Fruit fly (Drosophila melanogaster): ENCODE results near the gene CG6428.

The CG6428 gene

DNA sequence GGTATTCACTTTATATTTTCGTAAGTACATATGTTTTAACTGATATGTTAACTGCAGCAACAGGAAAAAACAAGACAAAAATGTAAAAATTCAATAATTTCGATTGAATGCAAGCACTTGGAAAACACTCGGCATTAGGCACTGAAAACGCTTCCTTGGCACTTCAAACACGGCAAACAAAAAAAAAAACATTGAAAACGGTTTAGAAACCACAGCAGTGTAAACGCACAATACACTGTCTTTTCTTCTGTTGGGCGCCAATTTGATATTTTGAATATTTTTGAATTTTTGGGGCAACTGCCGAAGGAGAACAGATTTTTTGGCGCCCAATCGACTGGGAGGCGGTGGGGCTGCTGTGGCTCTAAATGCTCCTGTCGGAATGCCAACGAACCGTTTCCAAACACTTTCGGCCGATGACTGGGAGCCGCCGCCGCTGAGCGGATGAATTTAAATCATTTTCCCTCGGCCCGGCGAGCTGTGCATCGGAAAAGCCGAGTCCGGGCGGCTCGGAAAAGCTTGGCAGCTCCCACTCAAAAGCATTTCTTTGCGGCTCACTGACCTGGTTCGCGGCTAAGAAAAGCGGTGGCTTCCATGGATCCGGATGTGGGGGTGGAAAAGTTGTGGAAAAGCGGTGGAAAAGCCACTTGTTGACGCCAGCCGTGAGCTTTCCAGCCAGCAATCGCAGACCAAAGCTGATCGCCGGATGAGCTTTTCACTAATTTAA lies 37.8 kb downstream of the CG6428 start, which contains the start of gene CG42541:
CG42541 (minus strand) TSS at position 51 of the 724 bp plus-strand sequence.
- TF ChIP-seq CG12104 (GFP tag; optimal IDR thresholded peaks at IDR 0.05) (no peak), CG9876 (GFP tag; optimal IDR thresholded peaks at IDR 0.05) (no peak), Dek (tag; optimal IDR thresholded peaks at IDR 0.05) (no peak), CG2129 (GFP tag; IDR thresholded peaks at IDR 0.05; ENCODE audit: partially characterized antibody) (no peak), abd-A (tag; optimal IDR thresholded peaks at IDR 0.05) (no peak), Deaf1 (tag; optimal IDR thresholded peaks at IDR 0.05) (peak; percentile 97), Sox102F (GFP tag; optimal IDR thresholded peaks at IDR 0.05) (no peak), chinmo (GFP tag; IDR thresholded peaks at IDR 0.05; ENCODE audit: partially characterized antibody) (no peak), CG15514 (GFP tag; optimal IDR thresholded peaks at IDR 0.05) (peak; percentile 63), Dp (GFP tag; optimal IDR thresholded peaks at IDR 0.05) (peak; percentile 1), scrt (GFP tag; optimal IDR thresholded peaks at IDR 0.05) (peak; percentile 97), pzg (GFP tag; optimal IDR thresholded peaks at IDR 0.05) (peak; percentile 18), CG34422 (GFP tag; IDR thresholded peaks at IDR 0.05) (0 out of 3 replicates have a peak, but pooled peaks have one; percentile 7), Med (GFP tag) (peak; percentile 68), CG13894 (tag; optimal IDR thresholded peaks at IDR 0.05) (peak; percentile 13), disco-r (GFP tag; optimal IDR thresholded peaks at IDR 0.05) (no peak), dimm (GFP tag; IDR thresholded peaks at IDR 0.05) (no peak), unc-4 (GFP tag; IDR thresholded peaks at IDR 0.05; ENCODE audit: partially characterized antibody) (0 out of 2 replicates have a peak, but pooled peaks have one; percentile 23), CG18011 (GFP tag; optimal IDR thresholded peaks at IDR 0.05) (peak; percentile 56), seq (GFP tag; IDR thresholded peaks at IDR 0.05) (peak; percentile 25; the same call in 1 of the 2 replicates)

DNA sequence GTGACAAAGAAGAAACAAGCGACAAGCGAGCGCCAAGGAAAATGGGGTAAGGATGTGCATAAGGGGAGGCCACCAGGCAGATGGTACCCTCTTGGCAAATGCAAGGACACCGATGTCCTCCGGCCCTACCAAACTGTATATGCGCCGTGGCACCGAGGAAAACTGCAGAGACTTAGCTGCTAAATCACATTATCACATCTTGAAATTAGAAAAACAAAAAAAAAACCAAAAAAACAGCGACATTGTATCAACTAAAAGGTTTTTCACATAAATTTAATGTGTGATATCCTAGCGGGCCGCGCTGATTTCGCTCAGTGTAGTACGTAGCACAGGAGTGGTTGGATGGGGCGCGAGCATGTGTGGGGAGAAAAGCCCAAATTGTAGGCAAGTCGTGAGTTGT lies 39.9 kb downstream of the CG6428 start:
- TF ChIP-seq ara (GFP tag; IDR thresholded peaks at IDR 0.05) (no peak), Gug (GFP tag; IDR thresholded peaks at IDR 0.05) (no peak), CG9437 (GFP tag; optimal IDR thresholded peaks at IDR 0.05) (no peak), CG4820 (GFP tag; optimal IDR thresholded peaks at IDR 0.05) (no peak), CG5245 (GFP tag; optimal IDR thresholded peaks at IDR 0.05) (no peak), CG7839 (tag; optimal IDR thresholded peaks at IDR 0.05) (peak; percentile 29), Hmx (GFP tag; optimal IDR thresholded peaks at IDR 0.05) (no peak), CTCF (GFP tag; optimal IDR thresholded peaks at IDR 0.05) (no peak), gem (tag; optimal IDR thresholded peaks at IDR 0.05) (peak; percentile 10), CG31441 (GFP tag; IDR thresholded peaks at IDR 0.05) (no peak), CG6813 (GFP tag; optimal IDR thresholded peaks at IDR 0.05) (no peak), az2 (GFP tag; optimal IDR thresholded peaks at IDR 0.05) (no peak), CG42726 (GFP tag; IDR thresholded peaks at IDR 0.05; ENCODE audit: partially characterized antibody) (no peak), Hmr (GFP tag; optimal IDR thresholded peaks at IDR 0.05) (no peak), lab (GFP tag; optimal IDR thresholded peaks at IDR 0.05) (peak; percentile 2), fd64A (GFP tag; optimal IDR thresholded peaks at IDR 0.05) (no peak), emc (GFP tag; optimal IDR thresholded peaks at IDR 0.05) (no peak), Hr78 (GFP tag; optimal IDR thresholded peaks at IDR 0.05) (no peak), Atf-2 (GFP tag; optimal IDR thresholded peaks at IDR 0.05) (no peak), en (GFP tag; optimal IDR thresholded peaks at IDR 0.05) (no peak), mirr (GFP tag; optimal IDR thresholded peaks at IDR 0.05) (no peak), sr (GFP tag; IDR thresholded peaks at IDR 0.05) (no peak), CG2120 (GFP tag; optimal IDR thresholded peaks at IDR 0.05) (peak; percentile 43), phol (tag; optimal IDR thresholded peaks at IDR 0.05) (no peak), CG7556 (GFP tag; optimal IDR thresholded peaks at IDR 0.05) (no peak), croc (GFP tag; conservative IDR thresholded peaks at IDR 0.05) (no peak), CG33213 (GFP tag; optimal IDR thresholded peaks at IDR 0.05) (no peak), Nf-YB (GFP tag; optimal IDR thresholded peaks at IDR 0.05) (no peak), cato (GFP tag; optimal IDR thresholded peaks at IDR 0.05; ENCODE audit: borderline replicate concordance) (no peak)
